Fruit fly (Drosophila melanogaster) whole organism, prepupa: ENCODE data around the gene RAF2.

Experiments
- Blimp-1 ChIP-seq: fragments of 200-800 bp; sonication (Bioruptor generic); optimal IDR thresholded peaks from 3 replicates; lab custom pipeline; 2017; ENCODE audit warnings: missing biosample characterization, missing genetic modification characterization, mild to moderate bottlenecking, moderate library complexity, missing genetic modification reagents
- CG10631 ChIP-seq: fragments of 200-800 bp; sonication (Bioruptor generic); optimal IDR thresholded peaks from 2 replicates; lab custom pipeline; 2016; ENCODE audit warnings: missing biosample characterization, missing genetic modification characterization
- CG11762 ChIP-seq: fragments of 200-800 bp; sonication (Bioruptor generic); optimal IDR thresholded peaks from 3 replicates; lab custom pipeline; 2016; ENCODE audit warnings: missing biosample characterization, missing genetic modification characterization; ENCODE audit not compliant: insufficient read depth
- CG11902 ChIP-seq: fragments of 200-800 bp; sonication (Bioruptor generic); optimal IDR thresholded peaks from 3 replicates; lab custom pipeline; 2016; ENCODE audit warnings: missing biosample characterization, missing genetic modification characterization
- CG15336 ChIP-seq: fragments of 200-800 bp; sonication (Bioruptor generic); IDR thresholded peaks from 2 replicates; pipeline ENCODE4 v1.3.6; 2022; ENCODE audit warnings: missing biosample characterization, missing genetic modification characterization
- CG1621 ChIP-seq: fragments of 200-800 bp; sonication (Bioruptor generic); optimal IDR thresholded peaks from 3 replicates; lab custom pipeline; 2018; ENCODE audit warnings: missing biosample characterization, mild to moderate bottlenecking, missing genetic modification characterization
- CG3032 ChIP-seq: fragments of 200-800 bp; optimal IDR thresholded peaks from 2 replicates; lab custom pipeline; 2019; ENCODE audit warnings: missing biosample characterization, mild to moderate bottlenecking, missing genetic modification characterization, moderate library complexity
- CG31627 ChIP-seq: fragments of 200-800 bp; sonication (Bioruptor generic); optimal IDR thresholded peaks from 3 replicates; lab custom pipeline; 2016; ENCODE audit warnings: missing biosample characterization, missing genetic modification characterization
- CG34406 ChIP-seq: fragments of 200-800 bp; sonication (Bioruptor generic); optimal IDR thresholded peaks from 3 replicates; lab custom pipeline; 2016; ENCODE audit warnings: missing biosample characterization, missing genetic modification characterization
- CG4318 ChIP-seq: fragments of 200-800 bp; sonication (Bioruptor generic); optimal IDR thresholded peaks from 3 replicates; lab custom pipeline; 2017; ENCODE audit warnings: missing biosample characterization, mild to moderate bottlenecking, missing genetic modification characterization
- CG6163 ChIP-seq: fragments of 200-800 bp; sonication (Bioruptor generic); IDR thresholded peaks from 3 replicates; pipeline ENCODE4 v1.3.6; 2022; ENCODE audit warnings: missing biosample characterization, missing genetic modification characterization
- CG6792 ChIP-seq: fragments of 200-800 bp; sonication (Bioruptor generic); optimal IDR thresholded peaks from 3 replicates; lab custom pipeline; 2016; ENCODE audit warnings: missing biosample characterization, missing genetic modification characterization
- CG6808 ChIP-seq: fragments of 200-800 bp; sonication (Bioruptor generic); optimal IDR thresholded peaks from 3 replicates; lab custom pipeline; 2017; ENCODE audit warnings: missing biosample characterization, missing genetic modification characterization, mild to moderate bottlenecking, moderate library complexity, missing genetic modification reagents
- CG6854 ChIP-seq: fragments of 200-800 bp; sonication (Bioruptor generic); optimal IDR thresholded peaks from 2 replicates; lab custom pipeline; 2017; ENCODE audit warnings: missing biosample characterization, mild to moderate bottlenecking, missing genetic modification characterization
- CG8119 ChIP-seq: fragments of 200-800 bp; sonication (Bioruptor generic); IDR thresholded peaks from 3 replicates; pipeline ENCODE4 v1.3.6; 2022; ENCODE audit warnings: missing biosample characterization, missing genetic modification characterization
- CG8319 ChIP-seq: fragments of 200-800 bp; sonication (Bioruptor generic); optimal IDR thresholded peaks from 3 replicates; lab custom pipeline; 2016; ENCODE audit warnings: missing biosample characterization, missing genetic modification characterization
- CG8632 ChIP-seq: fragments of 200-800 bp; sonication (Bioruptor generic); optimal IDR thresholded peaks from 3 replicates; lab custom pipeline; 2016; ENCODE audit warnings: missing biosample characterization, missing genetic modification characterization
- CG9139 ChIP-seq: fragments of 200-800 bp; sonication (Bioruptor generic); optimal IDR thresholded peaks from 3 replicates; lab custom pipeline; 2017; ENCODE audit warnings: missing biosample characterization, mild to moderate bottlenecking, missing genetic modification characterization
- Eip75B ChIP-seq: fragments of 200-800 bp; sonication (Bioruptor generic); optimal IDR thresholded peaks from 3 replicates; lab custom pipeline; 2016; ENCODE audit warnings: missing biosample characterization, missing genetic modification characterization
- Eip78C ChIP-seq: fragments of 200-800 bp; sonication (Bioruptor generic); peaks from one replicate; lab custom pipeline; 2016; ENCODE audit warnings: missing biosample characterization, missing genetic modification characterization
- Eip93F ChIP-seq: fragments of 200-800 bp; sonication (Bioruptor generic); optimal IDR thresholded peaks from 2 replicates; lab custom pipeline; 2016; ENCODE audit warnings: missing biosample characterization, mild to moderate bottlenecking, missing genetic modification characterization
- Ets21C ChIP-seq: fragments of 200-800 bp; sonication (Bioruptor generic); optimal IDR thresholded peaks from 3 replicates; lab custom pipeline; 2016; ENCODE audit warnings: missing biosample characterization, missing genetic modification characterization
- Ets96B ChIP-seq: fragments of 200-800 bp; optimal IDR thresholded peaks from 2 replicates; lab custom pipeline; 2019; ENCODE audit warnings: missing biosample characterization, mild to moderate bottlenecking, missing genetic modification characterization, moderate library complexity
- Hr38 ChIP-seq: sonication (Bioruptor generic); optimal IDR thresholded peaks from 2 replicates; lab custom pipeline; 2016; ENCODE audit warnings: missing biosample characterization, missing genetic modification characterization
- Hr39 ChIP-seq: fragments of 200-800 bp; sonication (Bioruptor generic); optimal IDR thresholded peaks from 2 replicates; lab custom pipeline; 2016; ENCODE audit warnings: missing biosample characterization, missing genetic modification characterization
- Hr4 ChIP-seq: fragments of 200-800 bp; sonication (Bioruptor generic); optimal IDR thresholded peaks from 3 replicates; lab custom pipeline; 2016; ENCODE audit warnings: missing biosample characterization, missing genetic modification characterization
- Lpt ChIP-seq: fragments of 200-800 bp; sonication (Bioruptor generic); optimal IDR thresholded peaks from 3 replicates; lab custom pipeline; 2016; ENCODE audit warnings: missing biosample characterization, missing genetic modification characterization
- Met ChIP-seq: fragments of 200-800 bp; sonication (Bioruptor generic); optimal IDR thresholded peaks from 3 replicates; lab custom pipeline; 2016; ENCODE audit warnings: missing biosample characterization, missing genetic modification characterization
- OdsH ChIP-seq: fragments of 200-800 bp; sonication (Bioruptor generic); optimal IDR thresholded peaks from 3 replicates; lab custom pipeline; 2016; ENCODE audit warnings: missing biosample characterization, missing genetic modification characterization
- Smox ChIP-seq: fragments of 200-800 bp; sonication (Bioruptor generic); optimal IDR thresholded peaks from 3 replicates; lab custom pipeline; 2016; ENCODE audit warnings: missing biosample characterization, missing genetic modification characterization
- Sox15 ChIP-seq: fragments of 200-800 bp; sonication (Bioruptor generic); optimal IDR thresholded peaks from 3 replicates; lab custom pipeline; 2016; ENCODE audit warnings: missing biosample characterization, missing genetic modification characterization
- achi ChIP-seq: fragments of 200-800 bp; sonication (Bioruptor generic); optimal IDR thresholded peaks from 3 replicates; lab custom pipeline; 2016; ENCODE audit warnings: missing biosample characterization, missing genetic modification characterization
- acj6 ChIP-seq: fragments of 200-800 bp; sonication (Bioruptor generic); optimal IDR thresholded peaks from 3 replicates; lab custom pipeline; 2016; ENCODE audit warnings: missing biosample characterization, missing genetic modification characterization
- dsx ChIP-seq: fragments of 200-800 bp; optimal IDR thresholded peaks from 3 replicates; lab custom pipeline; 2019; ENCODE audit warnings: missing biosample characterization, mild to moderate bottlenecking, missing genetic modification characterization, moderate library complexity; ENCODE audit not compliant: poor library complexity, severe bottlenecking
- eg ChIP-seq: fragments of 200-800 bp; sonication (Bioruptor generic); IDR thresholded peaks from 3 replicates; pipeline ENCODE4 v1.3.6; 2022; ENCODE audit warnings: missing biosample characterization, missing genetic modification characterization
- lz ChIP-seq: fragments of 200-800 bp; sonication (Bioruptor generic); optimal IDR thresholded peaks from 3 replicates; lab custom pipeline; 2016; ENCODE audit warnings: missing biosample characterization, missing genetic modification characterization
- net ChIP-seq: fragments of 200-800 bp; sonication (Bioruptor generic); optimal IDR thresholded peaks from 3 replicates; lab custom pipeline; 2016; ENCODE audit warnings: missing biosample characterization, missing genetic modification characterization
- pdm3 ChIP-seq: fragments of 200-800 bp; sonication (Bioruptor generic); optimal IDR thresholded peaks from 3 replicates; lab custom pipeline; 2016; ENCODE audit warnings: missing biosample characterization, missing genetic modification characterization
- salr ChIP-seq, 2 experiments: fragments of 200-800 bp; sonication (Bioruptor generic); optimal IDR thresholded peaks; 3 replicates each; lab custom pipeline; 2016 to 2018; ENCODE audit warnings: missing biosample characterization in 2 of 2, missing genetic modification characterization in 2 of 2, mild to moderate bottlenecking in 1 of 2
- spab ChIP-seq: fragments of 200-800 bp; sonication (Bioruptor generic); optimal IDR thresholded peaks from 2 replicates; lab custom pipeline; 2017; ENCODE audit warnings: missing biosample characterization, mild to moderate bottlenecking, missing genetic modification characterization, missing genetic modification reagents
- ss ChIP-seq, 2 experiments: fragments of 200-800 bp; sonication (Bioruptor generic); optimal IDR thresholded peaks; 2 replicates in 1 of 2; 3 replicates in 1 of 2; lab custom pipeline; 2017 to 2018; ENCODE audit warnings: mild to moderate bottlenecking in 2 of 2, missing biosample characterization in 2 of 2, missing genetic modification characterization in 2 of 2, moderate library complexity in 1 of 2
- svp ChIP-seq: fragments of 200-800 bp; sonication (Bioruptor generic); peaks from one replicate; lab custom pipeline; 2016; ENCODE audit warnings: missing biosample characterization, missing genetic modification characterization
- vri ChIP-seq: fragments of 200-800 bp; sonication (Bioruptor generic); optimal IDR thresholded peaks from 3 replicates; lab custom pipeline; 2016; ENCODE audit warnings: missing biosample characterization, mild to moderate bottlenecking, missing genetic modification characterization

The RAF2 gene

DNA sequence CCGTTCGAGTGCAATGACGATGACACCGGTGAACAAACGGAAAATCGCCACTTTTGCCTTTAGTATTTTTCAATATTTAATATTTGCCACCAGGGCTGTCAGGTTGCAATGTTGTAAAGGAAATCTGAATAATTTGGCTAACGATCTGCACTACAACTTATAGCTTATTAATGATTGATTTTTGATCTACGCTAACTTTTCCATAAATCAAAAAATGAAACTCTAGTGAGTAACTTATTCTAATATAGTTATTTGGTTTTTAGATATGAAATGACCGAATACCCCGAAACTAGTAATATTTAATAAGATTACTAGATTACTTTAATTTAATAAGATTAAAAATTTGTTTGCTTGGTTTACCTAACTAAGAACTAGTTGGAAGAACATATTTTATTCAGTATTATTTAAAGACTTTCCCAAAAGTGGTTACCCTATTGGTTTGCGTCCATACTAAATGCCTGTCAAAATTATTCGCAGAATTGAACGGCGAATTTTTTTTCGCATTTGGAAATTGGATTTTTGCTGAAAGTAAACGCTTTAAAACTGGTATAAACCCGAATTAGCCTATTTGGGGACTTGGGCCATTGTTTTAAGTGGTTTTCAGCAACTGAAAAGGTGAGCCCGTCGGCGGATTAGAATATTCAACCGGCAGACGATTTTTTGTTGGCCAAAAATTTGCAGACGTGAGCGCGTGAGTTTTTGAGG, at the start of gene RAF2, which contains the start of gene Agpat3 (continued):
- TF ChIP-seq OdsH (GFP tag; lab: Kevin White, UChicago) (peak; percentile 58), CG15336 (GFP tag; lab: Robert Waterston, UW) (peak; percentile 23; the same call in 1 of the 2 replicates), CG8319 (GFP tag; lab: Kevin White, UChicago) (no peak), Sox15 (GFP tag; lab: Kevin White, UChicago) (peak; percentile 54), Blimp-1 (GFP tag; lab: Kevin White, UChicago) (no peak), Ets96B (tag; lab: Kevin White, UChicago) (peak; percentile 29), Hr39 (GFP tag; lab: Kevin White, UChicago) (peak; percentile 42), pdm3 (GFP tag; lab: Kevin White, UChicago) (no peak), CG9139 (GFP tag; lab: Kevin White, UChicago) (no peak)

DNA sequence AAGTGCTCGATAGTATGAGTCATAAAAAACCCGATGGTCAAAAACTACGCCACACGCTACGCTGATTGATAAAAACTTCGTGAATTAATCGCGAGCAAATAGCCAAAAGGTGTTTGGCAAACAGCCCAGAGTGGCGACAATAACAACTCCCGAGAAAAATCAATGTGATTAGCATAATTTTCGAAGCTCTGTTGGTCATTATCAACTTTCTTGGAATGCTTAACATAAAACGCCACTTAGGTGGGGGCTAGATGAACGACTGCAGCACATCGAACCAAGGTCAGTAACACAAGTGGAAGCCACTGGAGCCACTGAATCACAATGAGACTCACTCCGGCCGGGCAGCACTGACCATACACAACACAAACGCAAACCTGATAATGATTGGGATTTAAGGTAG, 48.4 kb upstream of the RAF2 start:
- TF ChIP-seq Hr38 (GFP tag; lab: Kevin White, UChicago) (no peak), Eip78C (GFP tag; lab: Kevin White, UChicago) (no peak), acj6 (no peak), CG6792 (GFP tag; lab: Kevin White, UChicago) (no peak), CG34406 (no peak), Blimp-1 (GFP tag; lab: Kevin White, UChicago) (no peak), CG8632 (GFP tag; lab: Kevin White, UChicago) (no peak), spab (GFP tag; lab: Kevin White, UChicago) (no peak), CG11762 (no peak)
- TF ChIP-seq, all 60 proteins: peak for 0

DNA sequence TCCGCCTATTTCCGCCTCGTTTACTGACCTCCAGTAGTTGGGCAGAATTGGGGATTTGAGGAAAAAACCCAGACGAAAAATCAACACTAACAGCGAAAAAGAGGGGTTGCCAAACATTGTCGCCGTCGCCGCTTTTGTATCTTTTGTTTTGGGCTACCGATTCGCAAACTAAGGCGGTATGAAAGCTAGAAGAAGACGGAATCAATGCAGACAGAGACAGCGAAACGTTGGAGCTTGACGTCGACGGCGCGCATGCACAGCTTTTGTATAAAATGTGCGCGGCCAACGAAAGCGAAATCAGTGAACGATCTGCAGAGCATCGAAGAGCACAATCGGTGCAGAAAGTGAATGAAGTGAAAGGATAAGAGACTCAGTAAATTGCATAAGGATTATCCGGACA, 47.4 kb upstream of the RAF2 start, which contains the start of gene CG4998:
TSS of gene CG4998 (plus strand) at position 301 of the 400 bp plus-strand sequence.
- TF ChIP-seq Sox15 (GFP tag; lab: Kevin White, UChicago) (no peak), CG3032 (tag; lab: Kevin White, UChicago) (no peak), Blimp-1 (GFP tag; lab: Kevin White, UChicago) (peak; percentile 75)

DNA sequence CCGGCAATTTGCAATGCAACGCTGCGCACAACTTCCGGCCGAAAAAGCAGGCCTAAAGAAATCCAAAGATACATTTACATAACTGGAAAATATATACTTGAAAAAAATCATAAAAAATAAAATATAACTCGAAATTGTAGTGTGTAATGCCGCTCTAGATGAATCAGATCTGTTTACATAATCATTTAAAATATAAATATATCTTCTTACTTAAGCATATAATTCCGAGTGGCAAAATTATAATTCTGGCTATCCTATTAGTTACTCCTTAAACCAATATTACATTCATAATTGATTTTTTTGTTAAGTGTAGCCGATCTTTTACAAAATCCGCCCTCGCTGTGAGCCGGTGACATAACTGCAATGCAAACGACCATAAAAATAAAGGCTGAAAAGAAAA, 46.7 kb upstream of the RAF2 start:
- TF ChIP-seq CG8319 (GFP tag; lab: Kevin White, UChicago), result no peak
- TF ChIP-seq Hr4, result peak; percentile 64
- TF ChIP-seq CG6792 (GFP tag; lab: Kevin White, UChicago), result no peak
- TF ChIP-seq ss (GFP tag; optimal IDR thresholded peaks at IDR 0.05; lab: Kevin White, UChicago), result no peak
- no peak for TF ChIP-seq Lpt
- TF ChIP-seq eg, result peak; percentile 31; the same call in 1 of the 3 replicates
- TF ChIP-seq CG8632 (GFP tag; lab: Kevin White, UChicago), result no peak
- no peak for TF ChIP-seq Eip75B
- peak; percentile 69 for TF ChIP-seq CG15336 (GFP tag; lab: Robert Waterston, UW)
- TF ChIP-seq Smox (GFP tag; lab: Kevin White, UChicago), result no peak
- TF ChIP-seq Met, result no peak
- TF ChIP-seq svp (GFP tag; lab: Kevin White, UChicago), result no peak
- no peak for TF ChIP-seq Hr39 (GFP tag; lab: Kevin White, UChicago)
- peak in 1 of 2 experiments; percentile 15 for TF ChIP-seq salr (GFP tag; optimal IDR thresholded peaks at IDR 0.05; lab: Kevin White, UChicago)
- TF ChIP-seq CG9139 (GFP tag; lab: Kevin White, UChicago), result no peak
- TF ChIP-seq net (GFP tag; lab: Kevin White, UChicago), result no peak
- TF ChIP-seq CG31627 (GFP tag; lab: Kevin White, UChicago), result no peak
- no peak for TF ChIP-seq CG6854
- TF ChIP-seq CG11902 (GFP tag; lab: Kevin White, UChicago), result no peak
- peak; percentile 28 for TF ChIP-seq CG4318 (GFP tag; lab: Kevin White, UChicago)
- no peak for TF ChIP-seq Eip93F (GFP tag; lab: Kevin White, UChicago)
- TF ChIP-seq Hr38 (GFP tag; lab: Kevin White, UChicago), result no peak
- no peak for TF ChIP-seq CG1621
- TF ChIP-seq vri, result no peak
- TF ChIP-seq CG6808, result no peak
- no peak for TF ChIP-seq achi
- TF ChIP-seq CG8119 (GFP tag; lab: Robert Waterston, UW), result peak; percentile 74
- TF ChIP-seq CG10631 (GFP tag; lab: Kevin White, UChicago), result no peak
- no peak for TF ChIP-seq CG3032 (tag; lab: Kevin White, UChicago)
- TF ChIP-seq Eip78C (GFP tag; lab: Kevin White, UChicago), result peak; percentile 81
- TF ChIP-seq lz (GFP tag; lab: Kevin White, UChicago), result no peak
- no peak for TF ChIP-seq dsx (GFP tag; lab: Kevin White, UChicago)
- peak; percentile 34; the same call in 1 of the 3 replicates for TF ChIP-seq CG6163 (GFP tag; lab: Robert Waterston, UW)
- no peak for TF ChIP-seq Ets21C
- TF ChIP-seq CG34406, result peak; percentile 9
